Worm (Caenorhabditis elegans) whole organism, L4 larva: ENCODE results near the gene Y46G5A.39.
A peak's percentile ranks its signal among the peaks of the same experiment; 100 is the strongest.

ENCODE experiments used
- F26F4.8 ChIP-seq: fragments of 200-800 bp; sonication (Bioruptor generic); conservative IDR thresholded peaks from 2 replicates; pipeline ENCODE4 v1.3.6; 2022; ENCODE audit warnings: missing genetic modification characterization, missing compliant biosample characterization
- Y105C5A.15 ChIP-seq: fragments of 200-800 bp; sonication (Bioruptor generic); IDR thresholded peaks from 2 replicates; pipeline ENCODE4 v1.3.6; 2022; ENCODE audit warnings: missing genetic modification characterization, missing compliant biosample characterization
- Y5F2A.4 ChIP-seq: fragments of 200-800 bp; sonication (Bioruptor generic); optimal IDR thresholded peaks from 2 replicates; lab custom pipeline; 2018; ENCODE audit warnings: mild to moderate bottlenecking, missing genetic modification characterization, missing compliant biosample characterization
- ZK337.2 ChIP-seq: fragments of 200-800 bp; sonication (Bioruptor generic); IDR thresholded peaks from 2 replicates; pipeline ENCODE4 v1.3.6; 2022; ENCODE audit warnings: missing genetic modification reagents, missing genetic modification characterization, missing compliant biosample characterization
- aha-1 ChIP-seq: fragments of 150-350 bp; peaks from one replicate; lab custom pipeline; 2014; ENCODE audit warnings: missing biosample characterization, missing genetic modification characterization
- ama-1 ChIP-seq: fragments of 150-350 bp; optimal IDR thresholded peaks from 2 replicates; lab custom pipeline; 2014; ENCODE audit warnings: inconsistent platforms, mixed read lengths
- arid-1 ChIP-seq: fragments of 200-800 bp; sonication (Bioruptor generic); conservative IDR thresholded peaks from 2 replicates; pipeline ENCODE4 v1.3.6; 2022; ENCODE audit warnings: missing genetic modification reagents, missing genetic modification characterization, missing compliant biosample characterization
- ceh-20 ChIP-seq: fragments of 200-800 bp; sonication (Bioruptor generic); IDR thresholded peaks from 2 replicates; pipeline ENCODE4 v1.3.6; 2022; ENCODE audit warnings: missing genetic modification reagents, missing genetic modification characterization, missing compliant biosample characterization
- ceh-28 ChIP-seq: fragments of 150-350 bp; optimal IDR thresholded peaks from 2 replicates; lab custom pipeline; 2014; ENCODE audit warnings: missing biosample characterization, missing genetic modification reagents, missing genetic modification characterization
- ceh-44 ChIP-seq: fragments of 200-800 bp; sonication (Bioruptor generic); IDR thresholded peaks from 2 replicates; pipeline ENCODE4 v1.3.6; 2022; ENCODE audit warnings: missing genetic modification reagents, missing genetic modification characterization, missing compliant biosample characterization
- ceh-82 ChIP-seq: sonication (generic microtip); optimal IDR thresholded peaks from 2 replicates; lab custom pipeline; 2017; ENCODE audit warnings: missing biosample characterization, missing genetic modification characterization
- daf-16 ChIP-seq, 3 experiments: sonication (generic microtip); optimal IDR thresholded peaks; 2 replicates each; lab custom pipeline; 2016 to 2017; ENCODE audit warnings: missing genetic modification characterization in 3 of 3, missing genetic modification reagents in 3 of 3, mild to moderate bottlenecking in 2 of 3, missing compliant biosample characterization in 2 of 3, missing biosample characterization in 1 of 3, moderate library complexity in 1 of 3
- daf-19 ChIP-seq: fragments of 200-800 bp; sonication (Bioruptor generic); conservative IDR thresholded peaks from 2 replicates; pipeline ENCODE4 v1.3.6; 2022; ENCODE audit warnings: missing genetic modification characterization, missing compliant biosample characterization
- daf-8 ChIP-seq: fragments of 200-800 bp; sonication (Bioruptor generic); IDR thresholded peaks from 2 replicates; pipeline ENCODE4 v1.3.6; 2022; ENCODE audit warnings: missing genetic modification characterization, missing compliant biosample characterization
- dmd-6 ChIP-seq: fragments of 200-800 bp; sonication (Bioruptor generic); IDR thresholded peaks from 2 replicates; pipeline ENCODE4 v1.3.6; 2022; ENCODE audit warnings: missing genetic modification reagents, missing genetic modification characterization, missing compliant biosample characterization
- duxl-1 ChIP-seq: sonication (generic microtip); optimal IDR thresholded peaks from 2 replicates; lab custom pipeline; 2016; ENCODE audit warnings: mild to moderate bottlenecking, missing genetic modification characterization, moderate library complexity, missing compliant biosample characterization; ENCODE audit not compliant: poor library complexity
- fos-1 ChIP-seq: fragments of 150-350 bp; optimal IDR thresholded peaks from 2 replicates; lab custom pipeline; 2014; ENCODE audit warnings: missing biosample characterization, missing genetic modification characterization
- hlh-30 ChIP-seq: sonication (generic microtip); optimal IDR thresholded peaks from 2 replicates; lab custom pipeline; 2017; ENCODE audit warnings: antibody characterized with exemption, mild to moderate bottlenecking, missing genetic modification characterization, missing compliant biosample characterization; ENCODE audit not compliant: insufficient read depth
- jun-1 ChIP-seq: fragments of 150-350 bp; optimal IDR thresholded peaks from 2 replicates; lab custom pipeline; 2014; ENCODE audit warnings: missing biosample characterization, missing genetic modification reagents, missing genetic modification characterization
- lin-1 ChIP-seq: fragments of 200-800 bp; sonication (Bioruptor generic); IDR thresholded peaks from 2 replicates; pipeline ENCODE4 v1.3.6; 2022; ENCODE audit warnings: missing genetic modification reagents, missing genetic modification characterization, missing compliant biosample characterization
- lin-13 ChIP-seq: fragments of 150-350 bp; optimal IDR thresholded peaks from 2 replicates; lab custom pipeline; 2014; ENCODE audit warnings: missing biosample characterization, missing genetic modification reagents, missing genetic modification characterization
- lin-29 ChIP-seq: fragments of 200-800 bp; sonication (Bioruptor generic); IDR thresholded peaks from 2 replicates; pipeline ENCODE4 v1.3.6; 2022; ENCODE audit warnings: missing genetic modification reagents, missing genetic modification characterization, missing compliant biosample characterization
- lin-39 ChIP-seq: fragments of 150-350 bp; optimal IDR thresholded peaks from 2 replicates; lab custom pipeline; 2014; ENCODE audit warnings: missing biosample characterization, missing genetic modification reagents, missing genetic modification characterization
- lsy-2 ChIP-seq, 2 experiments: fragments of 150-350 bp in 1 of 2; sonication (generic microtip) in 1 of 2; optimal IDR thresholded peaks; 2 replicates each; lab custom pipeline; 2014 to 2017; ENCODE audit warnings: missing biosample characterization in 2 of 2, missing genetic modification characterization in 2 of 2
- madf-5 ChIP-seq, 2 experiments: fragments of 200-800 bp; sonication (Bioruptor generic); IDR thresholded peaks; 2 replicates each; pipeline ENCODE4 v1.3.6; 2022; ENCODE audit warnings: missing compliant biosample characterization in 2 of 2, missing genetic modification characterization in 2 of 2
- mdl-1 ChIP-seq, 2 experiments: fragments of 150-350 bp in 1 of 2; sonication (generic microtip) in 1 of 2; optimal IDR thresholded peaks; 2 replicates each; lab custom pipeline; 2014 to 2017; ENCODE audit warnings: missing biosample characterization in 2 of 2, missing genetic modification characterization in 2 of 2
- mxl-2 ChIP-seq: fragments of 200-800 bp; sonication (Bioruptor generic); conservative IDR thresholded peaks from 2 replicates; pipeline ENCODE4 v1.3.6; 2022; ENCODE audit warnings: missing genetic modification reagents, missing genetic modification characterization, missing compliant biosample characterization
- mxl-3 ChIP-seq: fragments of 200-800 bp; sonication (Bioruptor generic); optimal IDR thresholded peaks from 2 replicates; lab custom pipeline; 2018; ENCODE audit warnings: mild to moderate bottlenecking, missing genetic modification characterization, missing compliant biosample characterization
- nhr-10 ChIP-seq: fragments of 150-350 bp; optimal IDR thresholded peaks from 2 replicates; lab custom pipeline; 2014; ENCODE audit warnings: missing biosample characterization, missing genetic modification characterization
- nhr-11 ChIP-seq: fragments of 150-350 bp; optimal IDR thresholded peaks from 2 replicates; lab custom pipeline; 2014; ENCODE audit warnings: missing biosample characterization, missing genetic modification characterization
- nhr-25 ChIP-seq: sonication (generic microtip); optimal IDR thresholded peaks from 2 replicates; lab custom pipeline; 2017; ENCODE audit warnings: missing genetic modification characterization, mild to moderate bottlenecking, missing compliant biosample characterization, antibody characterized with exemption, moderate library complexity, borderline replicate concordance; ENCODE audit not compliant: insufficient read depth
- nhr-42 ChIP-seq: fragments of 200-800 bp; sonication (Bioruptor generic); IDR thresholded peaks from 2 replicates; pipeline ENCODE4 v1.3.6; 2022; ENCODE audit warnings: missing genetic modification characterization, missing compliant biosample characterization
- nhr-48 ChIP-seq: sonication (generic microtip); optimal IDR thresholded peaks from 2 replicates; lab custom pipeline; 2016; ENCODE audit warnings: mild to moderate bottlenecking, missing genetic modification characterization, missing compliant biosample characterization
- pha-4 ChIP-seq, 2 experiments: fragments of 150-350 bp in 1 of 2; fragments of 200-800 bp in 1 of 2; sonication (Bioruptor generic) in 1 of 2; IDR thresholded peaks in 1 of 2; optimal IDR thresholded peaks in 1 of 2; 2 replicates each; pipeline versions ENCODE4 v1.3.6 to Lab custom; 2014 to 2022; ENCODE audit warnings: missing genetic modification characterization in 2 of 2, missing genetic modification reagents in 2 of 2, missing biosample characterization in 1 of 2, missing compliant biosample characterization in 1 of 2
- php-3 ChIP-seq: fragments of 200-800 bp; sonication (Bioruptor generic); IDR thresholded peaks from 2 replicates; pipeline ENCODE4 v1.3.6; 2022; ENCODE audit warnings: missing genetic modification reagents, missing genetic modification characterization, missing compliant biosample characterization
- pqm-1 ChIP-seq: sonication (generic microtip); optimal IDR thresholded peaks from 2 replicates; lab custom pipeline; 2017; ENCODE audit warnings: missing biosample characterization, missing genetic modification characterization
- saeg-2 ChIP-seq: fragments of 200-800 bp; sonication (Bioruptor generic); IDR thresholded peaks from 2 replicates; pipeline ENCODE4 v1.3.6; 2022; ENCODE audit warnings: missing genetic modification reagents, missing genetic modification characterization, missing compliant biosample characterization
- skn-1 ChIP-seq: fragments of 150-350 bp; optimal IDR thresholded peaks from 2 replicates; lab custom pipeline; 2014; ENCODE audit warnings: missing biosample characterization, missing genetic modification characterization
- snpc-4 ChIP-seq: fragments of 150-350 bp; optimal IDR thresholded peaks from 2 replicates; lab custom pipeline; 2014; ENCODE audit warnings: missing biosample characterization, missing genetic modification characterization
- tra-1 ChIP-seq: fragments of 200-800 bp; sonication (Bioruptor generic); IDR thresholded peaks from 2 replicates; pipeline ENCODE4 v1.3.6; 2022; ENCODE audit warnings: missing genetic modification reagents, missing genetic modification characterization, missing compliant biosample characterization
- unc-62 ChIP-seq, 3 experiments: fragments of 150-350 bp in 1 of 3; sonication (generic microtip); optimal IDR thresholded peaks in 2 of 3; peaks in 1 of 3; 1 replicate in 1 of 3; 2 replicates in 2 of 3; lab custom pipeline; 2014 to 2017; ENCODE audit warnings: missing biosample characterization in 3 of 3, missing genetic modification characterization in 3 of 3, missing genetic modification reagents in 3 of 3, missing genotype in 1 of 3
- vab-7 ChIP-seq: fragments of 200-800 bp; sonication (Bioruptor generic); IDR thresholded peaks from 2 replicates; pipeline ENCODE4 v1.3.6; 2022; ENCODE audit warnings: missing genetic modification reagents, missing genetic modification characterization, missing compliant biosample characterization
- zag-1 ChIP-seq: fragments of 150-350 bp; optimal IDR thresholded peaks from 2 replicates; lab custom pipeline; 2014; ENCODE audit warnings: missing biosample characterization, missing genetic modification characterization
- zfp-3 ChIP-seq: fragments of 200-800 bp; sonication (Bioruptor generic); conservative IDR thresholded peaks from 2 replicates; pipeline ENCODE4 v1.3.6; 2022; ENCODE audit warnings: missing genetic modification reagents, missing genetic modification characterization, missing compliant biosample characterization
- zip-2 ChIP-seq: fragments of 150-350 bp; optimal IDR thresholded peaks from 2 replicates; lab custom pipeline; 2014; ENCODE audit warnings: missing biosample characterization, missing genetic modification characterization
- ztf-11 ChIP-seq: fragments of 150-350 bp; optimal IDR thresholded peaks from 2 replicates; lab custom pipeline; 2014; ENCODE audit warnings: missing biosample characterization, missing genetic modification characterization

The Y46G5A.39 gene

DNA sequence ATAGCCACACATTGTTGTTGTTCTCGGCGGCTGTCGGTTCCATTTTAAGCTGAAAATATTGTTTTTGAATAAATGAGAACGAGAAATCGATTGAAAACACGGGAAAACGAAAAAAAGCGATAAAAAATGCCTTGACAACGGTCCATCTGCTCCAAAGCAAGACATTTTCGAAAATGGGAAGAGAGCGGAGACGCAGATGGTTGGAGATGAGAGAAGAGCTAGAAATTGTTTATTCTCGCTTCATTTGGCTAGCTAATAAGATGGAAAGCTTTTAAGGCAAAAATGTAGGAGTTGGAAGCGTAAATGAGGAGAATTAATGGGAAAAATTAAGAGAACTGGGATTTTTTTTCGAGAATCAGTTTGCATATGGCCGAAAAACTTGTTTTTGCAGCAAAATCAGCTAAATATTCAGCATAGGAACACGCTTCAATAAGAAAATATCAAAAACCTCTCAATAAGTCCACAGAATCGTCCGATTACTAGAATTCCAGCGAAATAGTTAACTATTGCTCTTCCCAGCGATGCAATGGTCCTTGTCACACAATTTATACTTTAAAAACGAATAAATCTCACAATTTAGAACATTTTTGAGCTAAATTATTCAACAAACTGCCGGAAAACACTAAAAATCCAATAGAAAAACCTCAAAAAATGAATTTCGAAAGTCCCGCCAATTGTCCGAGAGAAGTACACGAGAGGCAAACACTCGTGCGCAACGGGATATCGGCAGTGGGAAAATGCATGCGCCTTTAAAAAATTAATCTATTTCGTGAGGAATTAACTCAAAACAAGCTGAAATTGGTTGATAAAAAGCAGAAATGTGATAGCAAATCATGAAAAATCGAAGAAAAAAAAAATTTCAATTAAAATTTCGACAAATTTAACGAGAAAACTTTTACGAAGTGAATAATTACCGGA, 15.1 kb downstream of the Y46G5A.39 start, which contains the start of gene pisy-1 (continued):
- no peak for TF ChIP-seq Y105C5A.15
- TF ChIP-seq lin-29 (GFP tag; lab: Robert Waterston, UW) = no peak
- TF ChIP-seq nhr-11 (tag; lab: Kevin White, UChicago) = no peak
- TF ChIP-seq mxl-3 (GFP tag; lab: Kevin White, UChicago) = no peak
- no peak for TF ChIP-seq fos-1 (tag; lab: Kevin White, UChicago)
- no peak for TF ChIP-seq ceh-28 (tag; lab: Kevin White, UChicago)
- TF ChIP-seq hlh-30 (tag; lab: Kevin White, UChicago) = peak; percentile 90
- TF ChIP-seq ama-1 (lab: Kevin White, UChicago) = peak; percentile 8
- no peak for TF ChIP-seq php-3 (GFP tag; lab: Robert Waterston, UW)
- no peak for TF ChIP-seq pqm-1
- no peak for TF ChIP-seq zfp-3 (GFP tag; lab: Robert Waterston, UW)
- TF ChIP-seq aha-1 (tag; lab: Kevin White, UChicago) = peak; percentile 95
- TF ChIP-seq mdl-1 (tag; optimal IDR thresholded peaks at IDR 0.05; lab: Kevin White, UChicago) = peak in 1 of 2 experiments; percentile 60
- TF ChIP-seq dmd-6 = 0 out of 2 replicates have a peak, but pooled peaks have one; percentile 9
- TF ChIP-seq zip-2 = no peak

DNA sequence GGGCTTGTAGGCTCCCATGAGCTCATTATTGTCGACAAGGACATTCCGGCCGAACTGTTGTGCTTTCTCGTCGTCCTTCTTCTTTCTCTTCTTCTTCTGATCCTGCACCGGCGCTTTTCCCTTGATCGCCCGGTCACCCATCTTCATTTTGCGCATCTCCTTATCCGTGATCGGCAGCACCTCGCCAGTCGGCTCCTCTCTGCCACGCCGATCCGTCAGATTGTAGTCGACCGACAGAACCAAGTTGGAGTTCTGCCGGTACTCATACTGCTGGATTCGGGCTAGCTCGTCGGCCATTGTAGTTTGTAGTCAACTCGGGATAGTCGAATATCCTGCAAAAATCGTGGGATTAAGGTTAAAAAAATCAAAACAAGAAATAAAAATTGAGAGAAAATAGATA, 17.0 kb downstream of the Y46G5A.39 start, which contains the start of gene snrp-200:
Gene snrp-200, minus strand, starts transcription at position 332 of the 400 bp plus-strand sequence.
- TF ChIP-seq daf-19 (GFP tag; lab: Robert Waterston, UW) (no peak), lin-1 (peak; percentile 26; the same call in 1 of the 2 replicates), mxl-2 (GFP tag; lab: Robert Waterston, UW) (no peak), nhr-48 (tag; lab: Kevin White, UChicago) (no peak), fos-1 (tag; lab: Kevin White, UChicago) (no peak), skn-1 (no peak), lsy-2 (tag; optimal IDR thresholded peaks at IDR 0.05; lab: Kevin White, UChicago) (no peak), lin-13 (GFP tag; lab: Kevin White, UChicago) (no peak), vab-7 (no peak), jun-1 (tag; lab: Kevin White, UChicago) (no peak), madf-5 (GFP tag; IDR thresholded peaks at IDR 0.05; lab: Robert Waterston, UW) (0 out of 4 replicates have a peak, but pooled peaks of 1 of the 2 experiments have one; percentile 14), ztf-11 (tag; lab: Kevin White, UChicago) (no peak), zag-1 (tag; lab: Kevin White, UChicago) (no peak), arid-1 (GFP tag; lab: Robert Waterston, UW) (peak; percentile 59; the same call in 1 of the 2 replicates), zfp-3 (GFP tag; lab: Robert Waterston, UW) (no peak), daf-16 (GFP tag; optimal IDR thresholded peaks at IDR 0.05; lab: Kevin White, UChicago) (no peak), daf-16 (tag; optimal IDR thresholded peaks at IDR 0.05; lab: Kevin White, UChicago) (no peak), nhr-42 (no peak), Y5F2A.4 (GFP tag; lab: Kevin White, UChicago) (no peak), lin-39 (tag; lab: Kevin White, UChicago) (no peak), F26F4.8 (GFP tag; lab: Robert Waterston, UW) (no peak), unc-62 (GFP tag; optimal IDR thresholded peaks at IDR 0.05 in 1 of 2; lab: Kevin White, UChicago) (no peak), unc-62 (tag; optimal IDR thresholded peaks at IDR 0.05; lab: Kevin White, UChicago) (no peak), ceh-82 (tag; lab: Kevin White, UChicago) (no peak), pha-4 (GFP tag; IDR thresholded peaks at IDR 0.05; lab: Robert Waterston, UW) (peak; percentile 42), pha-4 (tag; optimal IDR thresholded peaks at IDR 0.05; lab: Kevin White, UChicago) (no peak), aha-1 (tag; lab: Kevin White, UChicago) (no peak), duxl-1 (no peak), ceh-20 (GFP tag; lab: Robert Waterston, UW) (no peak), tra-1 (GFP tag; lab: Robert Waterston, UW) (no peak), saeg-2 (GFP tag; lab: Robert Waterston, UW) (no peak), nhr-10 (tag; lab: Kevin White, UChicago) (no peak), nhr-25 (no peak), daf-8 (GFP tag; lab: Robert Waterston, UW) (no peak), snpc-4 (tag; lab: Kevin White, UChicago) (no peak), Y105C5A.15 (0 out of 2 replicates have a peak, but pooled peaks have one; percentile 48), ZK337.2 (GFP tag; lab: Robert Waterston, UW) (no peak), ceh-44 (GFP tag; lab: Robert Waterston, UW) (no peak)
